Worm (Caenorhabditis elegans) whole organism, L1 larva: ENCODE results near the gene ZK353.9.
A peak's percentile ranks its signal among the peaks of the same experiment; 100 is the strongest.

Source experiments
- C16A3.4 ChIP-seq: fragments of 150-350 bp; optimal IDR thresholded peaks from 2 replicates; lab custom pipeline; 2014; ENCODE audit warnings: missing biosample characterization, missing genetic modification characterization
- F16B12.6 ChIP-seq: fragments of 150-350 bp; optimal IDR thresholded peaks from 2 replicates; lab custom pipeline; 2014; ENCODE audit warnings: missing biosample characterization, missing genetic modification characterization
- Y116A8C.19 ChIP-seq: sonication (generic microtip); optimal IDR thresholded peaks from 2 replicates; lab custom pipeline; 2016; ENCODE audit warnings: missing compliant biosample characterization, missing genetic modification characterization, borderline replicate concordance
- ama-1 ChIP-seq: fragments of 150-350 bp; optimal IDR thresholded peaks from 2 replicates; lab custom pipeline; 2014
- blmp-1 ChIP-seq: fragments of 150-350 bp; optimal IDR thresholded peaks from 2 replicates; lab custom pipeline; 2014; ENCODE audit warnings: missing biosample characterization, missing genetic modification characterization
- ceh-82 ChIP-seq, 3 experiments: fragments of 150-350 bp in 1 of 3; sonication (generic microtip) in 2 of 3; optimal IDR thresholded peaks; 2 replicates each; lab custom pipeline; 2014 to 2017; ENCODE audit warnings: missing biosample characterization in 3 of 3, missing genetic modification characterization in 3 of 3
- ceh-88 ChIP-seq: fragments of 200-800 bp; sonication (Bioruptor generic); IDR thresholded peaks from 2 replicates; pipeline ENCODE4 v1.3.6; 2022; ENCODE audit warnings: missing genetic modification characterization, missing compliant biosample characterization
- ces-1 ChIP-seq: fragments of 150-350 bp; optimal IDR thresholded peaks from 2 replicates; lab custom pipeline; 2014; ENCODE audit warnings: missing biosample characterization, missing genetic modification reagents, missing genetic modification characterization
- efl-1 ChIP-seq, 4 experiments: fragments of 150-350 bp; optimal IDR thresholded peaks in 3 of 4; peaks in 1 of 4; 1 replicate in 1 of 4; 2 replicates in 3 of 4; lab custom pipeline; 2014; ENCODE audit warnings: missing biosample characterization in 2 of 4, missing genetic modification characterization in 2 of 4, missing genetic modification reagents in 2 of 4
- egl-27 ChIP-seq, 2 experiments: fragments of 150-350 bp in 1 of 2; sonication (generic microtip); optimal IDR thresholded peaks; 3 replicates each; lab custom pipeline; 2017 to 2018; ENCODE audit warnings: missing biosample characterization in 2 of 2, missing genetic modification characterization in 2 of 2, missing genetic modification reagents in 2 of 2
- ets-5 ChIP-seq: fragments of 200-800 bp; sonication (Bioruptor generic); IDR thresholded peaks from 2 replicates; pipeline ENCODE4 v1.3.6; 2022; ENCODE audit warnings: missing genetic modification characterization, missing compliant biosample characterization
- fkh-4 ChIP-seq: sonication (generic microtip); optimal IDR thresholded peaks from 2 replicates; lab custom pipeline; 2016; ENCODE audit warnings: missing compliant biosample characterization, missing genetic modification characterization, borderline replicate concordance
- fkh-8 ChIP-seq: sonication (generic microtip); optimal IDR thresholded peaks from 2 replicates; lab custom pipeline; 2016; ENCODE audit warnings: mild to moderate bottlenecking, missing genetic modification characterization, missing compliant biosample characterization
- fos-1 ChIP-seq: fragments of 150-350 bp; optimal IDR thresholded peaks from 2 replicates; lab custom pipeline; 2014; ENCODE audit warnings: missing biosample characterization, missing genetic modification characterization
- hlh-4 ChIP-seq: sonication (generic microtip); optimal IDR thresholded peaks from 2 replicates; lab custom pipeline; 2016; ENCODE audit warnings: mild to moderate bottlenecking, missing genetic modification characterization, missing compliant biosample characterization
- hpl-2 ChIP-seq: fragments of 150-350 bp; optimal IDR thresholded peaks from 2 replicates; lab custom pipeline; 2014; ENCODE audit warnings: missing biosample characterization, missing genetic modification reagents, missing genetic modification characterization
- irx-1 ChIP-seq: sonication (generic microtip); optimal IDR thresholded peaks from 2 replicates; lab custom pipeline; 2016; ENCODE audit warnings: missing genetic modification characterization, missing compliant biosample characterization
- isw-1 ChIP-seq: fragments of 200-800 bp; sonication (Bioruptor generic); IDR thresholded peaks from 2 replicates; pipeline ENCODE4 v1.3.6; 2022; ENCODE audit warnings: missing genetic modification characterization, missing compliant biosample characterization
- jun-1 ChIP-seq: fragments of 150-350 bp; optimal IDR thresholded peaks from 2 replicates; lab custom pipeline; 2014; ENCODE audit warnings: missing biosample characterization, missing genetic modification reagents, missing genetic modification characterization
- lin-35 ChIP-seq, 2 experiments: fragments of 150-350 bp; optimal IDR thresholded peaks; 2 replicates each; lab custom pipeline; 2014; ENCODE audit warnings: missing biosample characterization in 2 of 2, missing genetic modification characterization in 2 of 2, missing genetic modification reagents in 2 of 2
- lin-39 ChIP-seq: fragments of 150-350 bp; optimal IDR thresholded peaks from 2 replicates; lab custom pipeline; 2014; ENCODE audit warnings: missing biosample characterization, missing genetic modification reagents, missing genetic modification characterization
- lsy-2 ChIP-seq, 2 experiments: fragments of 150-350 bp; optimal IDR thresholded peaks; 2 replicates each; lab custom pipeline; 2014; ENCODE audit warnings: missing biosample characterization in 2 of 2, missing genetic modification characterization in 2 of 2
- mep-1 ChIP-seq: fragments of 150-350 bp; optimal IDR thresholded peaks from 2 replicates; lab custom pipeline; 2014; ENCODE audit warnings: missing biosample characterization, missing genetic modification characterization
- nhr-11 ChIP-seq: fragments of 150-350 bp; optimal IDR thresholded peaks from 2 replicates; lab custom pipeline; 2014; ENCODE audit warnings: missing biosample characterization, missing genetic modification characterization
- nhr-19 ChIP-seq: fragments of 200-800 bp; sonication (Bioruptor generic); conservative IDR thresholded peaks from 2 replicates; pipeline ENCODE4 v1.3.6; 2022; ENCODE audit warnings: missing genetic modification characterization, missing compliant biosample characterization
- nhr-237 ChIP-seq: fragments of 150-350 bp; optimal IDR thresholded peaks from 2 replicates; lab custom pipeline; 2014; ENCODE audit warnings: missing biosample characterization, missing genetic modification characterization
- nhr-28 ChIP-seq: fragments of 150-350 bp; optimal IDR thresholded peaks from 2 replicates; lab custom pipeline; 2014; ENCODE audit warnings: missing biosample characterization, missing genetic modification characterization
- nhr-77 ChIP-seq: fragments of 150-350 bp; optimal IDR thresholded peaks from 2 replicates; lab custom pipeline; 2014; ENCODE audit warnings: missing biosample characterization, missing genetic modification characterization
- pax-3 ChIP-seq: fragments of 200-800 bp; sonication (Bioruptor generic); optimal IDR thresholded peaks from 2 replicates; lab custom pipeline; 2018; ENCODE audit warnings: mild to moderate bottlenecking, missing genetic modification characterization, moderate library complexity, missing compliant biosample characterization
- snpc-4 ChIP-seq: fragments of 150-350 bp; optimal IDR thresholded peaks from 2 replicates; lab custom pipeline; 2014; ENCODE audit warnings: missing biosample characterization, missing genetic modification characterization
- sox-4 ChIP-seq: sonication (generic microtip); optimal IDR thresholded peaks from 2 replicates; lab custom pipeline; 2016; ENCODE audit warnings: missing genetic modification characterization, missing compliant biosample characterization
- sptf-1 ChIP-seq: fragments of 150-350 bp; optimal IDR thresholded peaks from 2 replicates; lab custom pipeline; 2014; ENCODE audit warnings: missing biosample characterization, missing genetic modification characterization
- sup-37 ChIP-seq: fragments of 200-800 bp; sonication (Bioruptor generic); optimal IDR thresholded peaks from 2 replicates; lab custom pipeline; 2018; ENCODE audit warnings: mild to moderate bottlenecking, missing genetic modification characterization, missing compliant biosample characterization
- swsn-7 ChIP-seq: sonication (generic microtip); optimal IDR thresholded peaks from 2 replicates; lab custom pipeline; 2016; ENCODE audit warnings: missing genetic modification characterization, missing compliant biosample characterization
- tlp-1 ChIP-seq: fragments of 150-350 bp; optimal IDR thresholded peaks from 2 replicates; lab custom pipeline; 2014; ENCODE audit warnings: missing biosample characterization, missing genetic modification characterization
- unc-130 ChIP-seq: fragments of 150-350 bp; optimal IDR thresholded peaks from 2 replicates; lab custom pipeline; 2017; ENCODE audit warnings: missing biosample characterization, missing genetic modification characterization, inconsistent platforms
- unc-62 ChIP-seq: fragments of 150-350 bp; optimal IDR thresholded peaks from 2 replicates; lab custom pipeline; 2014; ENCODE audit warnings: missing biosample characterization, missing genetic modification reagents, missing genetic modification characterization
- zip-4 ChIP-seq: fragments of 200-800 bp; sonication (Bioruptor generic); optimal IDR thresholded peaks from 2 replicates; lab custom pipeline; 2018; ENCODE audit warnings: mild to moderate bottlenecking, missing genetic modification characterization, moderate library complexity, missing compliant biosample characterization
- ztf-11 ChIP-seq, 2 experiments: sonication (generic microtip); optimal IDR thresholded peaks; 2 replicates each; lab custom pipeline; 2016 to 2017; ENCODE audit warnings: missing genetic modification characterization in 2 of 2, missing biosample characterization in 1 of 2, missing compliant biosample characterization in 1 of 2
- ztf-4 ChIP-seq: fragments of 150-350 bp; optimal IDR thresholded peaks from 2 replicates; lab custom pipeline; 2014; ENCODE audit warnings: missing biosample characterization, missing genetic modification characterization

ZK353.9 gene

ce11 chrIII:8449160-8449807 lies 40.0 kb downstream of the ZK353.9 start, which contains the start of gene mrpl-32 (continued):
- TF ChIP-seq sup-37 (GFP tag; lab: Kevin White, UChicago) = no peak
- no peak for TF ChIP-seq nhr-77 (tag; lab: Kevin White, UChicago)
- TF ChIP-seq ama-1 (lab: Kevin White, UChicago) = peak; percentile 82
- TF ChIP-seq nhr-237 (tag; lab: Kevin White, UChicago) = no peak
- no peak for TF ChIP-seq fkh-8 (tag; lab: Kevin White, UChicago)
- TF ChIP-seq irx-1 (tag; lab: Kevin White, UChicago) = no peak
- no peak for TF ChIP-seq ets-5
- no peak for TF ChIP-seq sox-4 (tag; lab: Kevin White, UChicago)
- TF ChIP-seq lsy-2 (tag; optimal IDR thresholded peaks at IDR 0.05; lab: Kevin White, UChicago) = peak; percentile 34 to 51
- TF ChIP-seq nhr-28 (tag; lab: Kevin White, UChicago) = no peak
- TF ChIP-seq ceh-88 = no peak
- TF ChIP-seq Y116A8C.19 (tag; lab: Kevin White, UChicago) = no peak
- TF ChIP-seq lin-39 = no peak
- TF ChIP-seq C16A3.4 (tag; lab: Kevin White, UChicago) = no peak
- TF ChIP-seq zip-4 (GFP tag; lab: Kevin White, UChicago) = no peak
- TF ChIP-seq isw-1 (GFP tag; lab: Robert Waterston, UW) = no peak
- TF ChIP-seq fkh-4 (tag; lab: Kevin White, UChicago) = no peak
- no peak for TF ChIP-seq nhr-19 (GFP tag; lab: Robert Waterston, UW)
- TF ChIP-seq jun-1 (tag; lab: Kevin White, UChicago) = no peak
- TF ChIP-seq tlp-1 (tag; lab: Kevin White, UChicago) = no peak
- no peak for TF ChIP-seq sptf-1 (tag; lab: Kevin White, UChicago)
- TF ChIP-seq, all 84 proteins: peak for 11

- TF ChIP-seq egl-27 (tag; optimal IDR thresholded peaks at IDR 0.05; lab: Kevin White, UChicago) (no peak), nhr-11 (tag; lab: Kevin White, UChicago) (no peak), fkh-4 (tag; lab: Kevin White, UChicago) (no peak), sox-4 (tag; lab: Kevin White, UChicago) (no peak), ztf-4 (tag; lab: Kevin White, UChicago) (peak; percentile 14), unc-62 (GFP tag; lab: Kevin White, UChicago) (no peak), ceh-82 (tag; optimal IDR thresholded peaks at IDR 0.05; lab: Kevin White, UChicago) (no peak), pax-3 (tag; lab: Kevin White, UChicago) (no peak), swsn-7 (tag; lab: Kevin White, UChicago) (no peak), fos-1 (tag; lab: Kevin White, UChicago) (no peak), unc-130 (tag; lab: Kevin White, UChicago) (no peak), ama-1 (lab: Kevin White, UChicago) (peak; percentile 8), F16B12.6 (tag; lab: Kevin White, UChicago) (no peak), lsy-2 (tag; optimal IDR thresholded peaks at IDR 0.05; lab: Kevin White, UChicago) (no peak), snpc-4 (tag; lab: Kevin White, UChicago) (no peak), ztf-11 (tag; optimal IDR thresholded peaks at IDR 0.05; lab: Kevin White, UChicago) (peak in 1 of 2 experiments; percentile 1), mep-1 (peak; percentile 32), hlh-4 (no peak), efl-1 (optimal IDR thresholded peaks at IDR 0.05; lab: Kevin White, UChicago) (no peak), efl-1 (GFP tag; optimal IDR thresholded peaks at IDR 0.05 in 1 of 2; lab: Kevin White, UChicago) (peak in 1 of 2 experiments; percentile 91)
Observed at ce11 chrIII:8450494-8450893, 41.2 kb downstream of the ZK353.9 start.

- TF ChIP-seq jun-1 (tag; lab: Kevin White, UChicago) = no peak
- TF ChIP-seq lin-35 (GFP tag; optimal IDR thresholded peaks at IDR 0.05; lab: Kevin White, UChicago) = no peak
- TF ChIP-seq hpl-2 = no peak
- TF ChIP-seq sptf-1 (tag; lab: Kevin White, UChicago) = no peak
- no peak for TF ChIP-seq ces-1 (GFP tag; lab: Kevin White, UChicago)
- no peak for TF ChIP-seq blmp-1 (tag; lab: Kevin White, UChicago)
- TF ChIP-seq irx-1 (tag; lab: Kevin White, UChicago) = no peak
Observed at ce11 chrIII:8451181-8451580, 41.9 kb downstream of the ZK353.9 start.
